Fruit fly (Drosophila melanogaster): ENCODE measurements around the gene Npl4.

Gene Npl4

DNA sequence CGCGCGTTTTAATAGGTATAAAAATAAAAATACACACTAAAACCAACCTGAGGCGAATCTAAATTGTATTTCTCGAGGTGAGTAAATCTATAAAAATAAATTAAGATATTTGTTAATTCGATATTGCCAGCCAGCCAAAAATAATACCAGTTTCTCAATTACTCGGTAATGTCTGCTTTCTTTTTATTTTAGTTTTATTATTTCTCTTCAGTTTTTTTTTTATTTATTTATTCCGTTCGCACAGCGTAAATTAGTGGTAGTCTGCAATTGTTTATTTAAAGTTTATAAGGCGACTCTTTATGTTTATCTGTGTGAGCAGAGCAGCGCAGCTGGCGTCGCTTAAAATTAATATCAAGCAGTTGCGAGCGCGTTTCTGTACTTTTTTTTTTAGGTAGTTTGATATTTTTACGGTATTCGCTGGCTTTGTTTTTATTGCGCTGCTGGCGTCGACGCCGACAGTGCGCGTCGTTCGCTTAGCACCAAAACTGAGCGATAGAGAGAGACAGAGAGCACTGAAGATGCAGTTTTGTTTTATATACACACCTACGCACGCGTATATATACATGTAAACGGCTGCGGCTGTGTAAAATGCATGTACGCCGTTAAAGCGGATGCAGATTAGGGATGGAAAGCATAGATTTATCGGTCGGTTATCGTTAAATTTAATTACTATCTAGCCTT, 23.3 kb upstream of the Npl4 start (continued):
- TF ChIP-seq cg (GFP tag; optimal IDR thresholded peaks at IDR 0.05) (peak; percentile 87), hkb (optimal IDR thresholded peaks at IDR 0.05) (no peak), hkb (GFP tag; IDR thresholded peaks at IDR 0.05) (peak; percentile 12; the same call in 1 of the 2 replicates), sna (GFP tag; IDR thresholded peaks at IDR 0.05; ENCODE audit: partially characterized antibody) (peak; percentile 77), CG12071 (GFP tag; optimal IDR thresholded peaks at IDR 0.05) (no peak), CG3838 (GFP tag; optimal IDR thresholded peaks at IDR 0.05) (no peak), br (optimal IDR thresholded peaks at IDR 0.05) (no peak), Asciz (GFP tag; optimal IDR thresholded peaks at IDR 0.05) (peak; percentile 39), CG4424 (GFP tag; optimal IDR thresholded peaks at IDR 0.05) (peak; percentile 13), CG15601 (tag; optimal IDR thresholded peaks at IDR 0.05) (peak; percentile 13), CG6791 (GFP tag; IDR thresholded peaks at IDR 0.05; ENCODE audit: partially characterized antibody) (peak; percentile 96), Dll (GFP tag; IDR thresholded peaks at IDR 0.05; ENCODE audit: partially characterized antibody) (peak; percentile 68), CG6654 (GFP tag; optimal IDR thresholded peaks at IDR 0.05) (no peak), CG8478 (optimal IDR thresholded peaks at IDR 0.05) (no peak), hbn (GFP tag; IDR thresholded peaks at IDR 0.05; ENCODE audit: partially characterized antibody) (peak; percentile 55; the same call in 1 of the 2 replicates), CG9932 (GFP tag; IDR thresholded peaks at IDR 0.05) (no peak), tx (GFP tag; optimal IDR thresholded peaks at IDR 0.05) (no peak), CG11093 (GFP tag; IDR thresholded peaks at IDR 0.05) (no peak), CG8290 (GFP tag; optimal IDR thresholded peaks at IDR 0.05) (peak; percentile 97), CG8290 (tag; optimal IDR thresholded peaks at IDR 0.05) (peak; percentile 65 to 98), CG34376 (GFP tag; optimal IDR thresholded peaks at IDR 0.05) (peak; percentile 2), nerfin-2 (GFP tag; IDR thresholded peaks at IDR 0.05; ENCODE audit: partially characterized antibody) (peak; percentile 89), CG31388 (GFP tag; optimal IDR thresholded peaks at IDR 0.05) (no peak), ken (GFP tag; IDR thresholded peaks at IDR 0.05) (0 out of 3 replicates have a peak, but pooled peaks have one; percentile 11), cad (GFP tag; optimal IDR thresholded peaks at IDR 0.05) (peak; percentile 66), CG11247 (GFP tag; IDR thresholded peaks at IDR 0.05) (peak; percentile 26; the same call in 1 of the 2 replicates), Sox100B (GFP tag; optimal IDR thresholded peaks at IDR 0.05) (no peak), ssp (GFP tag; IDR thresholded peaks at IDR 0.05) (0 out of 2 replicates have a peak, but pooled peaks have one; percentile 27), unpg (GFP tag; optimal IDR thresholded peaks at IDR 0.05) (no peak), CG15514 (GFP tag; optimal IDR thresholded peaks at IDR 0.05) (no peak), sd (tag; optimal IDR thresholded peaks at IDR 0.05) (peak; percentile 5), jumu (GFP tag; optimal IDR thresholded peaks at IDR 0.05) (no peak), emc (GFP tag; optimal IDR thresholded peaks at IDR 0.05) (no peak), bbx (GFP tag; IDR thresholded peaks at IDR 0.05; ENCODE audit: partially characterized antibody) (peak; percentile 92), dm (GFP tag; optimal IDR thresholded peaks at IDR 0.05) (peak; percentile 19), hb (GFP tag; IDR thresholded peaks at IDR 0.05; ENCODE audit: partially characterized antibody) (peak; percentile 91), CTCF (GFP tag; optimal IDR thresholded peaks at IDR 0.05) (peak; percentile 63), Sry-δ (GFP tag; optimal IDR thresholded peaks at IDR 0.05) (peak; percentile 69), CG14710 (tag; optimal IDR thresholded peaks at IDR 0.05) (no peak), tgo (GFP tag; IDR thresholded peaks at IDR 0.05) (peak; percentile 28; the same call in 1 of the 3 replicates), CG17328 (GFP tag; IDR thresholded peaks at IDR 0.05) (peak; percentile 19; the same call in 1 of the 2 replicates), CoRest (tag; optimal IDR thresholded peaks at IDR 0.05) (peak; percentile 15), dmrt99B (tag; optimal IDR thresholded peaks at IDR 0.05) (no peak), chn (GFP tag; optimal IDR thresholded peaks at IDR 0.05) (peak; percentile 31), CG17912 (GFP tag; optimal IDR thresholded peaks at IDR 0.05) (no peak), chm (GFP tag; IDR thresholded peaks at IDR 0.05) (peak; percentile 65), CG11695 (GFP tag; IDR thresholded peaks at IDR 0.05) (peak; percentile 82), Opbp (GFP tag; IDR thresholded peaks at IDR 0.05; ENCODE audit: partially characterized antibody) (peak; percentile 93), NfI (GFP tag; optimal IDR thresholded peaks at IDR 0.05) (peak; percentile 20), CG33557 (GFP tag; optimal IDR thresholded peaks at IDR 0.05) (peak; percentile 52), CG17385 (GFP tag; optimal IDR thresholded peaks at IDR 0.05) (peak; percentile 6)
